Worm (Caenorhabditis elegans): Measurements from ENCODE around the gene F16B4.4.

Gene F16B4.4

ce11 chrV:1627269-1627668 is 33.5 kb downstream of the F16B4.4 start (continued):
- no peak for TF ChIP-seq nhr-237 (tag; optimal IDR thresholded peaks at IDR 0.05)
- no peak for TF ChIP-seq unc-39 (tag; optimal IDR thresholded peaks at IDR 0.05)
- TF ChIP-seq lim-7 (GFP tag; IDR thresholded peaks at IDR 0.05), result no peak
- TF ChIP-seq ceh-62 (tag; optimal IDR thresholded peaks at IDR 0.05), result no peak
- no peak for TF ChIP-seq pqm-1 (tag; optimal IDR thresholded peaks at IDR 0.05)
- TF ChIP-seq aha-1 (tag), result peak; percentile 25
- TF ChIP-seq sdz-12 (GFP tag; optimal IDR thresholded peaks at IDR 0.05), result no peak
- no peak for TF ChIP-seq daf-16 (GFP tag; optimal IDR thresholded peaks at IDR 0.05)
- no peak for TF ChIP-seq daf-16 (tag; optimal IDR thresholded peaks at IDR 0.05)
- no peak for TF ChIP-seq tag-97 (GFP tag; IDR thresholded peaks at IDR 0.05)
- no peak for TF ChIP-seq skn-1 (tag; optimal IDR thresholded peaks at IDR 0.05)
- no peak for TF ChIP-seq fkh-10 (GFP tag; optimal IDR thresholded peaks at IDR 0.05)
- peak; percentile 6 for TF ChIP-seq dve-1 (tag; optimal IDR thresholded peaks at IDR 0.05; ENCODE audit: insufficient read depth)
- TF ChIP-seq daf-8 (GFP tag; IDR thresholded peaks at IDR 0.05), result no peak
- TF ChIP-seq ama-1 (optimal IDR thresholded peaks at IDR 0.05), result no peak
- no peak for TF ChIP-seq set-16 (GFP tag; IDR thresholded peaks at IDR 0.05)
- no peak for TF ChIP-seq cey-2 (tag; optimal IDR thresholded peaks at IDR 0.05; ENCODE audit: borderline replicate concordance, insufficient read depth)
- TF ChIP-seq lin-15B (tag; optimal IDR thresholded peaks at IDR 0.05), result no peak
- TF ChIP-seq egl-27 (tag; optimal IDR thresholded peaks at IDR 0.05), result no peak
- TF ChIP-seq nhr-11 (tag; optimal IDR thresholded peaks at IDR 0.05), result no peak
- no peak for TF ChIP-seq nhr-10 (tag; optimal IDR thresholded peaks at IDR 0.05)
- TF ChIP-seq unc-62 (GFP tag; optimal IDR thresholded peaks at IDR 0.05 in 1 of 2), result peak in 1 of 2 experiments; percentile 74
- TF ChIP-seq unc-62 (tag; optimal IDR thresholded peaks at IDR 0.05), result no peak
- TF ChIP-seq nhr-77 (tag; optimal IDR thresholded peaks at IDR 0.05), result peak; percentile 95
- no peak for TF ChIP-seq attf-4 (tag; optimal IDR thresholded peaks at IDR 0.05)
- TF ChIP-seq Y105C5A.15 (GFP tag; IDR thresholded peaks at IDR 0.05), result no peak
- TF ChIP-seq lin-29 (GFP tag; IDR thresholded peaks at IDR 0.05), result no peak
- TF ChIP-seq hlh-30 (tag; optimal IDR thresholded peaks at IDR 0.05; ENCODE audit: insufficient read depth), result peak; percentile 55
- TF ChIP-seq hlh-11 (tag; optimal IDR thresholded peaks at IDR 0.05), result peak; percentile 40
- no peak for TF ChIP-seq ztf-7 (tag; optimal IDR thresholded peaks at IDR 0.05)

- peak; percentile 44 for TF ChIP-seq dve-1 (tag; optimal IDR thresholded peaks at IDR 0.05; ENCODE audit: insufficient read depth)
- no peak for TF ChIP-seq dmd-9 (GFP tag; IDR thresholded peaks at IDR 0.05)
- peak; percentile 99 for TF ChIP-seq nhr-77 (tag; optimal IDR thresholded peaks at IDR 0.05)
- TF ChIP-seq daf-16 (GFP tag; optimal IDR thresholded peaks at IDR 0.05), result no peak
- TF ChIP-seq daf-16 (tag; optimal IDR thresholded peaks at IDR 0.05), result peak; percentile 17
- TF ChIP-seq nhr-42 (GFP tag; IDR thresholded peaks at IDR 0.05), result peak; percentile 85
- peak; percentile 75 for TF ChIP-seq ztf-7 (tag; optimal IDR thresholded peaks at IDR 0.05)
- TF ChIP-seq nhr-28 (tag; optimal IDR thresholded peaks at IDR 0.05), result peak; percentile 100
- no peak for TF ChIP-seq sdz-12 (GFP tag; optimal IDR thresholded peaks at IDR 0.05)
- TF ChIP-seq ceh-82 (tag; optimal IDR thresholded peaks at IDR 0.05), result no peak
These were observed 35.5 kb downstream of the F16B4.4 start, which contains the start of gene nhr-238 for ce11 chrV:1629329-1629728. TSS of gene nhr-238 (minus strand) at chrV:1629432.

- TF ChIP-seq T20F7.1 (GFP tag; optimal IDR thresholded peaks at IDR 0.05) (no peak), daf-19 (GFP tag; conservative IDR thresholded peaks at IDR 0.05) (no peak), nhr-76 (tag; optimal IDR thresholded peaks at IDR 0.05) (no peak), zag-1 (tag; optimal IDR thresholded peaks at IDR 0.05) (no peak), nhr-77 (tag; optimal IDR thresholded peaks at IDR 0.05) (no peak), hlh-30 (tag; optimal IDR thresholded peaks at IDR 0.05; ENCODE audit: insufficient read depth) (no peak), aly-2 (tag; optimal IDR thresholded peaks at IDR 0.05) (no peak), nhr-10 (tag; optimal IDR thresholded peaks at IDR 0.05) (no peak), set-16 (GFP tag; IDR thresholded peaks at IDR 0.05) (no peak), nhr-42 (GFP tag; IDR thresholded peaks at IDR 0.05) (no peak), unc-62 (GFP tag; optimal IDR thresholded peaks at IDR 0.05 in 1 of 2) (no peak), unc-62 (tag; optimal IDR thresholded peaks at IDR 0.05) (no peak), sdz-12 (GFP tag; optimal IDR thresholded peaks at IDR 0.05) (no peak), Y105C5A.15 (GFP tag; IDR thresholded peaks at IDR 0.05) (no peak)
These were observed 37.3 kb downstream of the F16B4.4 start, which contains the start of gene Y46H3D.8 for ce11 chrV:1631148-1631547. TSS of gene Y46H3D.8 (minus strand) at chrV:1631248.

Data from whole organism, L4 larva.